Fruit fly (Drosophila melanogaster): ENCODE measurements around the gene cyst.

Gene cyst

DNA sequence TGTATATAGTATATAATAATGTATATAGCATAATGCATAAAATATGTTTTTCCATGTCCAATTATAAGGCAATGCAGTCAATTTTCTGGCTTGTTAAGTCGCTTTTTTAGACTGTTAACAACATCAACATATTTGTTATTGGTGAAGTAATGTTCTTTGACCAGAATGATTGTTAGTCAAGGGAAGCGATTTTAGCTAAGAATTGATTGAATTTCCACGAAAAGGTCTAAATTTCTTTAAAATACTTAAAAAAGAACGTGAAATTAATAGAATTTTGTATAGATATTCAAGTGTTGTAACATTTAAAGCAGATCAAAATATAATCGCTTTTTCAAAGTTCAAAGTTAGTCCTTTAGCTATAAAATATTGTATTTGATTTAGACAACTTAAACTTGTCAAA, 45.2 kb downstream of the cyst start (continued):
- TF ChIP-seq Eip78C (GFP tag), result peak; percentile 84
- no peak for TF ChIP-seq CG15336 (GFP tag; IDR thresholded peaks at IDR 0.05)
- no peak for TF ChIP-seq Blimp-1 (GFP tag; optimal IDR thresholded peaks at IDR 0.05)
- TF ChIP-seq Eip75B (GFP tag; optimal IDR thresholded peaks at IDR 0.05), result no peak
- no peak for TF ChIP-seq topi (GFP tag; optimal IDR thresholded peaks at IDR 0.05)
- no peak for TF ChIP-seq Ets21C (GFP tag; optimal IDR thresholded peaks at IDR 0.05)
- no peak for TF ChIP-seq net (GFP tag; optimal IDR thresholded peaks at IDR 0.05)
- no peak for TF ChIP-seq vri (GFP tag; optimal IDR thresholded peaks at IDR 0.05)
- no peak for TF ChIP-seq CG11294 (GFP tag; IDR thresholded peaks at IDR 0.05)
- no peak for TF ChIP-seq acj6 (GFP tag; optimal IDR thresholded peaks at IDR 0.05)
- peak; percentile 0 for TF ChIP-seq Sox14 (GFP tag; optimal IDR thresholded peaks at IDR 0.05)
- TF ChIP-seq eg (GFP tag; IDR thresholded peaks at IDR 0.05), result no peak
- TF ChIP-seq CG32006 (GFP tag; optimal IDR thresholded peaks at IDR 0.05), result peak; percentile 75
- TF ChIP-seq Smox (GFP tag; optimal IDR thresholded peaks at IDR 0.05), result no peak
- peak; percentile 1 for TF ChIP-seq pdm3 (GFP tag; optimal IDR thresholded peaks at IDR 0.05)
- TF ChIP-seq CG31627 (GFP tag; optimal IDR thresholded peaks at IDR 0.05), result no peak
- peak in 1 of 2 experiments; percentile 36 for TF ChIP-seq salr (GFP tag; optimal IDR thresholded peaks at IDR 0.05)
- peak; percentile 48 for TF ChIP-seq svp (GFP tag)
- no peak for TF ChIP-seq CG8632 (GFP tag; optimal IDR thresholded peaks at IDR 0.05)
- no peak for TF ChIP-seq esn (GFP tag; optimal IDR thresholded peaks at IDR 0.05)
- no peak for TF ChIP-seq CG6163 (GFP tag; IDR thresholded peaks at IDR 0.05)
- TF ChIP-seq CG9139 (GFP tag; optimal IDR thresholded peaks at IDR 0.05), result no peak

DNA sequence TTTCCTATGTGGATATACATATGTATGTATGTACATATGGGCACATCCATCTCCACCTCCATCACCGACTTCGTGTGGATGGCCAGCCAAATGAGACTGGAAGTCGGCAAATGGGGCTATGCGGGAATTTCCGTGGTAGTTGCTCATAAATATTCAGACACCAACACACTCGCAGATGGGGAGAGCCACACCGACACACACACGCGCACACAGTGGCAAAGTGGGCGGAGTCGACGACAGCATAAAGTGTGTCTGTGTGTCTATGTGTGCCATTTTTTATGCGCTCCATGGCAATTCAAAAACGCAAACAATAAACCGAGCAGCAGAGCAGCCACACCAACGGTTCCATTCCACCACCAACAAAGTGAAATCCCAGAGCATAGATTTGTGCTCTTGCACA, 45.7 kb downstream of the cyst start:
- TF ChIP-seq CG11294 (GFP tag; IDR thresholded peaks at IDR 0.05), result no peak
- no peak for TF ChIP-seq Ets21C (GFP tag; optimal IDR thresholded peaks at IDR 0.05)
- TF ChIP-seq CG3919 (GFP tag; optimal IDR thresholded peaks at IDR 0.05), result no peak
- TF ChIP-seq Sox102F (GFP tag; optimal IDR thresholded peaks at IDR 0.05), result no peak
- TF ChIP-seq CG34406 (GFP tag; optimal IDR thresholded peaks at IDR 0.05), result no peak
- TF ChIP-seq salr (GFP tag; optimal IDR thresholded peaks at IDR 0.05), result no peak
- TF ChIP-seq lz (GFP tag; optimal IDR thresholded peaks at IDR 0.05), result no peak
- no peak for TF ChIP-seq cyc (GFP tag; optimal IDR thresholded peaks at IDR 0.05)
- no peak for TF ChIP-seq CG6163 (GFP tag; IDR thresholded peaks at IDR 0.05)
- TF ChIP-seq CG3032 (tag; optimal IDR thresholded peaks at IDR 0.05), result no peak
- no peak for TF ChIP-seq CG7368 (GFP tag; optimal IDR thresholded peaks at IDR 0.05)
- no peak for TF ChIP-seq OdsH (GFP tag; optimal IDR thresholded peaks at IDR 0.05)

DNA sequence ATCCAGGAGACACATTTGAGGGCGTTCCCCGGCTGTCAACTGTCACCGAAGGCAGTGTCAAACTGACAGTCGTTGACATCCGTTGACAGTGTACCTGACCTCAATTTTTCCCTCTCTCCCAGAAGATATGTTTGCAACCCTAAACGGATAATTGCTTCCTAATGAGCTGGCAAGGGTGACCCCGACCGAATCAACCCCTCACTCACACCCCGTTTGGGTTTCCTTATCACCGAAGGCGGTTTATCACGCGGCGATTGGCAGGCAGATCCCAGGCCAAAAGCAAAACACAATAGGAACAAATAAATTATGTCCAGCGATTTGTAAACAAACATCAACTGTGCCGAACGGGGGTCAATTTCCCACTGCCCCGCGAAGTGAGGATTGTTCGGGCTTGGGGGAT, 49.2 kb downstream of the cyst start:
- TF ChIP-seq fkh (GFP tag; optimal IDR thresholded peaks at IDR 0.05), result no peak
- no peak for TF ChIP-seq CG3032 (tag; optimal IDR thresholded peaks at IDR 0.05)
- TF ChIP-seq svp (GFP tag), result peak; percentile 5

DNA sequence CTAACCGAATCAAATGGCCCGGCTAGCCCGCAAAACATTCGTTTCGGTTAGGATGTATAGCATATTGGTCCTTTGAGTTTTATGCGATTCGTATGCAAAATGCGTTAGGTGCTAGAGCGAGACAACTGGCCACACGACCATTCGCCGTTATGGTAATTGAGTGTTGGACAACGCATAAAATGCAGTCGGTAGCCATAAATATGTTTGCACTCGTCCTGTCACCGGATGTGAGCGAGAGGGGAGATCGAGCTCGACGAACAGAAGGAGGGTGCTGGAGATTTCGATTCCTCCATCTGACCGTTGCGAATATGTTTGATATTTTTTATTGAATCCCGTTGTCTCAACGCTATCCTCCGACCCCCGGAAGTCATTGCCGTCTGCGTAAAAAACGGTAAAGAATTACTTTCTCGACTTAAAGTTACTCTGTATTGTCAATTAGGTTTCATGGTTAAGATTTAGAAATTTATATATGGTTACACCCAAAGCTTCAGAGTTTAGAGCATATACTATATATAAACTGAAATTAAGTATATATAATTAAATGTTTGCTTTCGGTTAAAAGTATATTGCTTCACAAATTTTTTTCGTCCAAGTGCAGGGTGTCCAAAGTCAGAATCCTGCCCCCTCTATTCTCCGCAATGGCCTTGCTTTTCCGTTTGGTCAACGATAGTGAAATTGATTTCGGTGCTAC, 50.5 kb downstream of the cyst start:
- TF ChIP-seq CG7368 (GFP tag; optimal IDR thresholded peaks at IDR 0.05) (no peak), CG8119 (GFP tag; IDR thresholded peaks at IDR 0.05) (no peak), fkh (GFP tag; optimal IDR thresholded peaks at IDR 0.05) (no peak), CG32006 (GFP tag; optimal IDR thresholded peaks at IDR 0.05) (no peak), topi (GFP tag; optimal IDR thresholded peaks at IDR 0.05) (no peak), spab (GFP tag; optimal IDR thresholded peaks at IDR 0.05) (no peak), Met (GFP tag; optimal IDR thresholded peaks at IDR 0.05) (no peak)

DNA sequence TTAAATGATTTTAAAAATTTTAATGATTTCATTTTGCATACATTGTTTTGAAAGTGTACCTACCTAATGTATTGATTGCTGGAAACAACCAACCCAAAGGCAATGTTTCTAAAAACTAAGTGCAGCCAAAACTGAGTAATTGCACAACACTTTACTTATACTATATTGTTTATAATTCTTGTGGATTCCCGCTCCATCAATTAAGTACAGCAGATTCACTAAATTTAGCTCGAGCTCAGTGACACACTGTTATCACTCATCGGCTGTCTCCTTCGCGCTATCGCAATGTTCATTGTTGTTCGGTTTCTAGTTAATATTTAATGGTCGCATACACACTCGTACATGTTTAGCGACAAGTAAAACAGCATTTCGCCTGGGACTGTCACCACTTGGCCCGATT, 52.8 kb downstream of the cyst start:
- TF ChIP-seq Eip78C (GFP tag), result no peak
- peak; percentile 4 for TF ChIP-seq dsx (GFP tag; optimal IDR thresholded peaks at IDR 0.05; ENCODE audit: poor library complexity, severe bottlenecking)
- no peak for TF ChIP-seq eg (GFP tag; IDR thresholded peaks at IDR 0.05)
- no peak for TF ChIP-seq Sox14 (GFP tag; optimal IDR thresholded peaks at IDR 0.05)

Measured in whole organism, prepupa.